Worm (Caenorhabditis elegans) whole organism, L3 larva: Measurements from ENCODE around the gene T21E8.5.

ENCODE experiments used
- R02D3.7 ChIP-seq: fragments of 150-350 bp; optimal IDR thresholded peaks from 2 replicates; lab custom pipeline; 2014; ENCODE audit warnings: missing biosample characterization, missing genetic modification characterization
- aly-2 ChIP-seq: fragments of 150-350 bp; optimal IDR thresholded peaks from 2 replicates; lab custom pipeline; 2014; ENCODE audit warnings: missing biosample characterization, missing genetic modification characterization
- ceh-28 ChIP-seq: fragments of 150-350 bp; optimal IDR thresholded peaks from 2 replicates; lab custom pipeline; 2014; ENCODE audit warnings: missing biosample characterization, missing genetic modification reagents, missing genetic modification characterization
- daf-12 ChIP-seq: fragments of 150-350 bp; optimal IDR thresholded peaks from 2 replicates; lab custom pipeline; 2014; ENCODE audit warnings: missing biosample characterization, missing genetic modification reagents, missing genetic modification characterization
- fkh-10 ChIP-seq: sonication (generic microtip); optimal IDR thresholded peaks from 2 replicates; lab custom pipeline; 2017; ENCODE audit warnings: missing biosample characterization, missing genetic modification reagents, missing genetic modification characterization
- fos-1 ChIP-seq: fragments of 150-350 bp; optimal IDR thresholded peaks from 2 replicates; lab custom pipeline; 2014; ENCODE audit warnings: missing biosample characterization, missing genetic modification characterization
- hmg-11 ChIP-seq: sonication (generic microtip); optimal IDR thresholded peaks from 2 replicates; lab custom pipeline; 2016; ENCODE audit warnings: missing genetic modification characterization, missing compliant biosample characterization
- nhr-11 ChIP-seq: fragments of 150-350 bp; optimal IDR thresholded peaks from 2 replicates; lab custom pipeline; 2014; ENCODE audit warnings: missing biosample characterization, missing genetic modification characterization
- nhr-67 ChIP-seq: fragments of 150-350 bp; optimal IDR thresholded peaks from 2 replicates; lab custom pipeline; 2014; ENCODE audit warnings: missing biosample characterization, missing genetic modification characterization
- nhr-76 ChIP-seq: fragments of 150-350 bp; sonication (generic microtip); optimal IDR thresholded peaks from 5 replicates; lab custom pipeline; 2014; ENCODE audit warnings: missing biosample characterization, missing genetic modification characterization
- snpc-4 ChIP-seq: fragments of 150-350 bp; optimal IDR thresholded peaks from 2 replicates; lab custom pipeline; 2014; ENCODE audit warnings: missing biosample characterization, missing genetic modification characterization
- tbx-2 ChIP-seq: sonication (generic microtip); optimal IDR thresholded peaks from 2 replicates; lab custom pipeline; 2016; ENCODE audit warnings: mild to moderate bottlenecking, missing genetic modification characterization, missing compliant biosample characterization

ce11 chrX:10901766-10902165 is 15.8 kb downstream of the T21E8.5 start:
- TF ChIP-seq fkh-10 (no peak), snpc-4 (tag; lab: Kevin White, UChicago) (no peak), R02D3.7 (tag; lab: Kevin White, UChicago) (no peak), hmg-11 (tag; lab: Kevin White, UChicago) (no peak), ceh-28 (tag; lab: Kevin White, UChicago) (no peak), nhr-67 (tag; lab: Kevin White, UChicago) (no peak), aly-2 (tag; lab: Kevin White, UChicago) (no peak), fos-1 (no peak), daf-12 (tag; lab: Kevin White, UChicago) (no peak), tbx-2 (no peak), nhr-11 (tag; lab: Kevin White, UChicago) (no peak), nhr-76 (tag; lab: Kevin White, UChicago) (no peak)
